Worm (Caenorhabditis elegans) whole organism, young adult: ENCODE data around the gene F40F8.3.
A peak's percentile ranks its signal among the peaks of the same experiment; 100 is the strongest.

ENCODE experiments used
- B0019.2 ChIP-seq: fragments of 200-800 bp; sonication (Bioruptor generic); conservative IDR thresholded peaks from 2 replicates; pipeline ENCODE4 v1.3.6; 2022; ENCODE audit warnings: missing genetic modification reagents, missing genetic modification characterization, missing compliant biosample characterization
- B0261.1 ChIP-seq: sonication (generic microtip); optimal IDR thresholded peaks from 2 replicates; lab custom pipeline; 2016; ENCODE audit warnings: mild to moderate bottlenecking, missing genetic modification characterization, moderate library complexity, missing compliant biosample characterization
- B0336.3 ChIP-seq: fragments of 200-800 bp; sonication (Bioruptor generic); IDR thresholded peaks from 2 replicates; pipeline ENCODE4 v1.3.6; 2022; ENCODE audit warnings: missing genetic modification characterization, missing compliant biosample characterization
- C17E4.6 ChIP-seq: fragments of 200-800 bp; sonication (Bioruptor generic); IDR thresholded peaks from 2 replicates; pipeline ENCODE4 v1.3.6; 2022; ENCODE audit warnings: missing genetic modification reagents, missing genetic modification characterization, missing compliant biosample characterization
- F10E7.11 ChIP-seq: sonication (generic microtip); optimal IDR thresholded peaks from 2 replicates; lab custom pipeline; 2017; ENCODE audit warnings: mild to moderate bottlenecking, missing genetic modification characterization, moderate library complexity, missing compliant biosample characterization
- F33H1.4 ChIP-seq: fragments of 200-800 bp; sonication (Bioruptor generic); IDR thresholded peaks from 2 replicates; pipeline ENCODE4 v1.3.6; 2022; ENCODE audit warnings: missing genetic modification reagents, missing genetic modification characterization, missing compliant biosample characterization
- F39B2.1 ChIP-seq: fragments of 200-800 bp; sonication (Bioruptor generic); IDR thresholded peaks from 2 replicates; pipeline ENCODE4 v1.3.6; 2022; ENCODE audit warnings: missing genetic modification reagents, missing genetic modification characterization, missing compliant biosample characterization
- F49E8.2 ChIP-seq: sonication (generic microtip); optimal IDR thresholded peaks from 3 replicates; lab custom pipeline; 2017; ENCODE audit warnings: missing genetic modification characterization, mild to moderate bottlenecking, missing compliant biosample characterization, antibody characterized with exemption, moderate library complexity; ENCODE audit not compliant: insufficient read depth
- F55B11.4 ChIP-seq: sonication (generic microtip); optimal IDR thresholded peaks from 2 replicates; lab custom pipeline; 2016; ENCODE audit warnings: missing compliant biosample characterization, missing genetic modification characterization, borderline replicate concordance; ENCODE audit not compliant: insufficient read depth
- F57A8.1 ChIP-seq: fragments of 200-800 bp; sonication (Bioruptor generic); optimal IDR thresholded peaks from 2 replicates; lab custom pipeline; 2018; ENCODE audit warnings: mild to moderate bottlenecking, missing genetic modification characterization, moderate library complexity, missing compliant biosample characterization
- T26A5.8 ChIP-seq: sonication (generic microtip); optimal IDR thresholded peaks from 2 replicates; lab custom pipeline; 2016; ENCODE audit warnings: missing genetic modification characterization, missing compliant biosample characterization
- Y53F4B.3 ChIP-seq: fragments of 200-800 bp; sonication (Bioruptor generic); IDR thresholded peaks from 2 replicates; pipeline ENCODE4 v1.3.6; 2022; ENCODE audit warnings: missing genetic modification reagents, missing genetic modification characterization, missing compliant biosample characterization
- Y53G8AR.9 ChIP-seq: fragments of 200-800 bp; sonication (Bioruptor generic); conservative IDR thresholded peaks from 2 replicates; pipeline ENCODE4 v1.3.6; 2022; ENCODE audit warnings: missing genetic modification reagents, missing genetic modification characterization, missing compliant biosample characterization
- Y56A3A.18 ChIP-seq: fragments of 200-800 bp; sonication (Bioruptor generic); IDR thresholded peaks from 2 replicates; pipeline ENCODE4 v1.3.6; 2022; ENCODE audit warnings: missing genetic modification reagents, missing genetic modification characterization, missing compliant biosample characterization
- Y95B8A.8 ChIP-seq: fragments of 200-800 bp; sonication (Bioruptor generic); IDR thresholded peaks from 2 replicates; pipeline ENCODE4 v1.3.6; 2022; ENCODE audit warnings: missing genetic modification reagents, missing genetic modification characterization, missing compliant biosample characterization
- ama-1 ChIP-seq, 3 experiments: fragments of 150-350 bp in 1 of 3; sonication (generic microtip) in 2 of 3; optimal IDR thresholded peaks; 2 replicates each; lab custom pipeline; 2014 to 2018; ENCODE audit warnings: missing biosample characterization in 2 of 3, missing genetic modification characterization in 2 of 3, missing genetic modification reagents in 2 of 3
- attf-5 ChIP-seq: fragments of 200-800 bp; sonication (Bioruptor generic); optimal IDR thresholded peaks from 2 replicates; lab custom pipeline; 2018; ENCODE audit warnings: mild to moderate bottlenecking, missing genetic modification characterization, missing compliant biosample characterization
- ccch-3 ChIP-seq: fragments of 200-800 bp; sonication (Bioruptor generic); optimal IDR thresholded peaks from 2 replicates; lab custom pipeline; 2018; ENCODE audit warnings: mild to moderate bottlenecking, missing genetic modification characterization, missing compliant biosample characterization
- dpl-1 ChIP-seq: fragments of 150-350 bp; optimal IDR thresholded peaks from 2 replicates; lab custom pipeline; 2014; ENCODE audit warnings: missing biosample characterization, missing genetic modification reagents, missing genetic modification characterization
- efl-1 ChIP-seq: fragments of 150-350 bp; optimal IDR thresholded peaks from 2 replicates; lab custom pipeline; 2014; ENCODE audit warnings: missing biosample characterization, missing genetic modification reagents, missing genetic modification characterization
- ets-4 ChIP-seq: fragments of 200-800 bp; sonication (Bioruptor generic); optimal IDR thresholded peaks from 2 replicates; lab custom pipeline; 2018; ENCODE audit warnings: mild to moderate bottlenecking, missing genetic modification characterization, missing compliant biosample characterization
- fkh-3 ChIP-seq: sonication (generic microtip); optimal IDR thresholded peaks from 2 replicates; lab custom pipeline; 2016; ENCODE audit warnings: mild to moderate bottlenecking, missing genetic modification characterization, missing compliant biosample characterization
- him-1 ChIP-seq: sonication (generic microtip); optimal IDR thresholded peaks from 2 replicates; lab custom pipeline; 2016; ENCODE audit warnings: missing genotype, missing genetic modification reagents, missing genetic modification characterization, missing compliant biosample characterization
- hmg-1.2 ChIP-seq: fragments of 200-800 bp; sonication (Bioruptor generic); IDR thresholded peaks from 2 replicates; pipeline ENCODE4 v1.3.6; 2022; ENCODE audit warnings: missing genetic modification reagents, missing genetic modification characterization, missing compliant biosample characterization
- hrde-1 ChIP-seq: sonication (generic microtip); optimal IDR thresholded peaks from 2 replicates; lab custom pipeline; 2016; ENCODE audit warnings: missing genetic modification characterization, mild to moderate bottlenecking, missing compliant biosample characterization, moderate library complexity, missing genotype, missing genetic modification reagents, borderline replicate concordance
- lin-26 ChIP-seq: fragments of 200-800 bp; sonication (Bioruptor generic); IDR thresholded peaks from 2 replicates; pipeline ENCODE4 v1.3.6; 2022; ENCODE audit warnings: missing genetic modification reagents, missing genetic modification characterization, missing compliant biosample characterization
- lin-54 ChIP-seq: fragments of 200-800 bp; sonication (Bioruptor generic); optimal IDR thresholded peaks from 2 replicates; lab custom pipeline; 2018; ENCODE audit warnings: mild to moderate bottlenecking, missing genetic modification characterization, missing compliant biosample characterization
- lir-1 ChIP-seq: fragments of 200-800 bp; sonication (Bioruptor generic); conservative IDR thresholded peaks from 2 replicates; pipeline ENCODE4 v1.3.6; 2022; ENCODE audit warnings: missing genetic modification reagents, missing genetic modification characterization, missing compliant biosample characterization
- lsl-1 ChIP-seq: fragments of 200-800 bp; sonication (Bioruptor generic); optimal IDR thresholded peaks from 2 replicates; lab custom pipeline; 2018; ENCODE audit warnings: mild to moderate bottlenecking, missing genetic modification characterization, moderate library complexity, missing compliant biosample characterization
- madf-3 ChIP-seq: fragments of 200-800 bp; sonication (Bioruptor generic); IDR thresholded peaks from 2 replicates; pipeline ENCODE4 v1.3.6; 2022; ENCODE audit warnings: missing genetic modification reagents, missing genetic modification characterization, missing compliant biosample characterization
- madf-6 ChIP-seq: fragments of 200-800 bp; sonication (Bioruptor generic); IDR thresholded peaks from 2 replicates; pipeline ENCODE4 v1.3.6; 2022; ENCODE audit warnings: missing genetic modification reagents, missing genetic modification characterization, missing compliant biosample characterization
- nfyb-1 ChIP-seq: fragments of 200-800 bp; sonication (Bioruptor generic); IDR thresholded peaks from 2 replicates; pipeline ENCODE4 v1.3.6; 2022; ENCODE audit warnings: missing genetic modification reagents, missing genetic modification characterization, missing compliant biosample characterization
- nhr-27 ChIP-seq: fragments of 200-800 bp; sonication (Bioruptor generic); optimal IDR thresholded peaks from 2 replicates; lab custom pipeline; 2018; ENCODE audit warnings: mild to moderate bottlenecking, missing genetic modification characterization, moderate library complexity, missing compliant biosample characterization
- nhr-90 ChIP-seq: sonication (generic microtip); optimal IDR thresholded peaks from 2 replicates; lab custom pipeline; 2016; ENCODE audit warnings: missing genotype, mild to moderate bottlenecking, missing genetic modification characterization, missing compliant biosample characterization
- pbrm-1 ChIP-seq: fragments of 200-800 bp; sonication (Bioruptor generic); IDR thresholded peaks from 2 replicates; pipeline ENCODE4 v1.3.6; 2022; ENCODE audit warnings: missing genetic modification reagents, missing genetic modification characterization, missing compliant biosample characterization
- rcor-1 ChIP-seq: fragments of 200-800 bp; sonication (Bioruptor generic); IDR thresholded peaks from 2 replicates; pipeline ENCODE4 v1.3.6; 2022; ENCODE audit warnings: missing genetic modification reagents, missing genetic modification characterization, missing compliant biosample characterization
- snpc-3.4 ChIP-seq: sonication (generic microtip); optimal IDR thresholded peaks from 2 replicates; lab custom pipeline; 2017; ENCODE audit warnings: missing genetic modification characterization, mild to moderate bottlenecking, missing compliant biosample characterization, antibody characterized with exemption, moderate library complexity, missing genotype, missing genetic modification reagents
- unc-130 ChIP-seq: sonication (generic microtip); optimal IDR thresholded peaks from 2 replicates; lab custom pipeline; 2016; ENCODE audit warnings: missing genetic modification reagents, missing genetic modification characterization, missing compliant biosample characterization
- xnd-1 ChIP-seq: sonication (generic microtip); optimal IDR thresholded peaks from 2 replicates; lab custom pipeline; 2016; ENCODE audit warnings: missing genotype, missing genetic modification reagents, missing genetic modification characterization, missing compliant biosample characterization
- ztf-18 ChIP-seq: sonication (generic microtip); optimal IDR thresholded peaks from 2 replicates; lab custom pipeline; 2016; ENCODE audit warnings: missing genotype, mild to moderate bottlenecking, missing genetic modification characterization, missing compliant biosample characterization
- ztf-28 ChIP-seq: fragments of 200-800 bp; sonication (Bioruptor generic); IDR thresholded peaks from 2 replicates; pipeline ENCODE4 v1.3.6; 2022; ENCODE audit warnings: missing genetic modification reagents, missing genetic modification characterization, missing compliant biosample characterization

Gene F40F8.3

DNA sequence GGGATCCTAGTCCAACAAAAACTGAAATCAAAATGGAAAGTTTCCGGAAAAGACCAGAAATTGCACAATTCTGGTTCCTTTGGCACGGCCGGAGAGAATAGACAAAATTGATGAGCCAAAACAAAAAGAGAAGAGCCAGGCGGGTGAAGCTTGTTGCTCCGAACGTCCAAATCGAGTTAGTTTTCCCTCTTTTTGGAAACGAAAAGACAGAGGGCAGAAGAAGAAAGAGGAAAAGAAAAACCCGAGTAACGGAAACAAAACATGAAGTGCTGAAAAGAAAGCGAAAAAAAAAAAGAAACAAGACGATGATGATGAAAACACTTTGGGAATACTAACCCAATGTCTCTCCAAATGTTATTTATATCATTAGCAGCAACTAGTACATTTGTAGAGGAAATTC lies 37.5 kb upstream of the F40F8.3 start (continued):
- TF ChIP-seq attf-5 (GFP tag; lab: Kevin White, UChicago) (no peak), B0261.1 (tag; lab: Kevin White, UChicago) (no peak), nhr-90 (tag; lab: Kevin White, UChicago) (no peak)

ce11 chrII:11092413-11092812 lies 36.7 kb upstream of the F40F8.3 start, which contains the start of gene rpl-42:
Gene rpl-42, plus strand, starts transcription at chrII:11092713.
- no peak for TF ChIP-seq Y53F4B.3 (GFP tag; lab: Robert Waterston, UW)
- TF ChIP-seq F10E7.11 (tag; lab: Kevin White, UChicago): no peak
- no peak for TF ChIP-seq unc-130 (GFP tag; lab: Kevin White, UChicago)
- no peak for TF ChIP-seq nhr-90 (tag; lab: Kevin White, UChicago)
- no peak for TF ChIP-seq pbrm-1 (GFP tag; lab: Robert Waterston, UW)
- TF ChIP-seq nhr-27: no peak
- no peak for TF ChIP-seq F55B11.4 (tag; lab: Kevin White, UChicago)
- no peak for TF ChIP-seq attf-5 (GFP tag; lab: Kevin White, UChicago)
- TF ChIP-seq Y95B8A.8 (GFP tag; lab: Robert Waterston, UW): no peak
- TF ChIP-seq B0261.1 (tag; lab: Kevin White, UChicago): no peak
- TF ChIP-seq dpl-1: no peak

- peak; percentile 2 for TF ChIP-seq him-1
- TF ChIP-seq F33H1.4 (GFP tag; lab: Robert Waterston, UW): peak; percentile 65
- TF ChIP-seq madf-6 (GFP tag; lab: Robert Waterston, UW): peak; percentile 56; the same call in 1 of the 2 replicates
- TF ChIP-seq lsl-1: peak; percentile 66
- TF ChIP-seq xnd-1 (tag; lab: Kevin White, UChicago): peak; percentile 39
- TF ChIP-seq ztf-28 (GFP tag; lab: Robert Waterston, UW): no peak
- TF ChIP-seq nfyb-1 (GFP tag; lab: Robert Waterston, UW): no peak
- TF ChIP-seq efl-1: peak; percentile 14
- no peak for TF ChIP-seq ets-4 (GFP tag; lab: Kevin White, UChicago)
- TF ChIP-seq F49E8.2 (tag; lab: Kevin White, UChicago): peak; percentile 45
- TF ChIP-seq, all 124 proteins: peak for 7
Observed at ce11 chrII:11094431-11094830, 34.7 kb upstream of the F40F8.3 start.

ce11 chrII:11096233-11096632 lies 32.9 kb upstream of the F40F8.3 start, which contains the start of gene nbs-1:
Gene nbs-1, minus strand, starts transcription at chrII:11096478.
- TF ChIP-seq B0019.2 (no peak), F33H1.4 (GFP tag; lab: Robert Waterston, UW) (peak; percentile 45), efl-1 (peak; percentile 6), T26A5.8 (tag; lab: Kevin White, UChicago) (peak; percentile 8), xnd-1 (tag; lab: Kevin White, UChicago) (peak; percentile 38), lin-54 (GFP tag; lab: Kevin White, UChicago) (peak; percentile 41), lin-26 (GFP tag; lab: Robert Waterston, UW) (0 out of 2 replicates have a peak, but pooled peaks have one; percentile 57), attf-5 (GFP tag; lab: Kevin White, UChicago) (no peak), F39B2.1 (GFP tag; lab: Robert Waterston, UW) (peak; percentile 67; the same call in 1 of the 2 replicates), hrde-1 (tag; lab: Kevin White, UChicago) (peak; percentile 51), Y53G8AR.9 (peak; percentile 65; the same call in 1 of the 2 replicates), snpc-3.4 (tag; lab: Kevin White, UChicago) (peak; percentile 27), Y56A3A.18 (GFP tag; lab: Robert Waterston, UW) (0 out of 2 replicates have a peak, but pooled peaks have one; percentile 9), ztf-18 (tag; lab: Kevin White, UChicago) (peak; percentile 18), ccch-3 (no peak), C17E4.6 (GFP tag; lab: Robert Waterston, UW) (0 out of 2 replicates have a peak, but pooled peaks have one; percentile 34), hmg-1.2 (GFP tag; lab: Robert Waterston, UW) (0 out of 2 replicates have a peak, but pooled peaks have one; percentile 14), F57A8.1 (GFP tag; lab: Kevin White, UChicago) (peak; percentile 21), madf-3 (GFP tag; lab: Robert Waterston, UW) (peak; percentile 49; the same call in 1 of the 2 replicates), ama-1 (optimal IDR thresholded peaks at IDR 0.05; lab: Kevin White, UChicago) (no peak), ama-1 (GFP tag; optimal IDR thresholded peaks at IDR 0.05; lab: Kevin White, UChicago) (peak; percentile 7 to 60), B0336.3 (GFP tag; lab: Robert Waterston, UW) (peak; percentile 80), him-1 (peak; percentile 13), rcor-1 (GFP tag; lab: Robert Waterston, UW) (peak; percentile 60), fkh-3 (tag; lab: Kevin White, UChicago) (peak; percentile 16), lir-1 (GFP tag; lab: Robert Waterston, UW) (no peak)
